Worm (Caenorhabditis elegans): ENCODE measurements around the gene F29A7.3.

F29A7.3 gene

ce11 chrII:2747956-2748621 is 5.0 kb upstream of the F29A7.3 start:
- no peak for TF ChIP-seq ceh-16 (tag; optimal IDR thresholded peaks at IDR 0.05)
- no peak for TF ChIP-seq ama-1 (optimal IDR thresholded peaks at IDR 0.05)
- peak; percentile 87 for TF ChIP-seq unc-55 (GFP tag; optimal IDR thresholded peaks at IDR 0.05)
- peak; percentile 65 for TF ChIP-seq snpc-4 (tag; optimal IDR thresholded peaks at IDR 0.05)
- TF ChIP-seq nhr-11 (tag; optimal IDR thresholded peaks at IDR 0.05): no peak
- peak; percentile 22 to 68 for TF ChIP-seq lsy-2 (tag; optimal IDR thresholded peaks at IDR 0.05)
- TF ChIP-seq mab-5 (tag; optimal IDR thresholded peaks at IDR 0.05): peak; percentile 29
- peak in 1 of 2 experiments; percentile 41 for TF ChIP-seq mdl-1 (tag; optimal IDR thresholded peaks at IDR 0.05)
- no peak for TF ChIP-seq dmd-4 (tag; optimal IDR thresholded peaks at IDR 0.05)
- TF ChIP-seq nhr-12 (tag; optimal IDR thresholded peaks at IDR 0.05): no peak
- no peak for TF ChIP-seq unc-62 (GFP tag; optimal IDR thresholded peaks at IDR 0.05)
- no peak for TF ChIP-seq nhr-10 (tag; optimal IDR thresholded peaks at IDR 0.05)
- TF ChIP-seq C34F6.9 (tag; optimal IDR thresholded peaks at IDR 0.05): peak; percentile 90
- no peak for TF ChIP-seq elt-3 (tag; optimal IDR thresholded peaks at IDR 0.05)
- peak; percentile 15 for TF ChIP-seq nhr-6 (tag; optimal IDR thresholded peaks at IDR 0.05)
- no peak for TF ChIP-seq nhr-21 (tag; optimal IDR thresholded peaks at IDR 0.05)
- peak; percentile 28 for TF ChIP-seq crh-2 (tag; optimal IDR thresholded peaks at IDR 0.05)
- TF ChIP-seq nhr-25 (tag; optimal IDR thresholded peaks at IDR 0.05): no peak
- peak; percentile 82 for TF ChIP-seq zag-1 (tag; optimal IDR thresholded peaks at IDR 0.05)
- no peak for TF ChIP-seq nhr-77 (tag; optimal IDR thresholded peaks at IDR 0.05)
- TF ChIP-seq ZK546.5 (tag; optimal IDR thresholded peaks at IDR 0.05): no peak
- TF ChIP-seq egl-27 (tag; optimal IDR thresholded peaks at IDR 0.05): peak; percentile 23
- TF ChIP-seq alr-1 (tag; optimal IDR thresholded peaks at IDR 0.05): no peak
- peak; percentile 56 for TF ChIP-seq ceh-82 (tag; optimal IDR thresholded peaks at IDR 0.05)
- TF ChIP-seq lin-11 (tag; optimal IDR thresholded peaks at IDR 0.05): peak; percentile 45
- peak; percentile 73 for TF ChIP-seq nhr-129 (tag; optimal IDR thresholded peaks at IDR 0.05)
- no peak for TF ChIP-seq sma-9 (GFP tag; optimal IDR thresholded peaks at IDR 0.05)
- TF ChIP-seq sma-9 (tag; optimal IDR thresholded peaks at IDR 0.05): no peak
- TF ChIP-seq ztf-1 (GFP tag; conservative IDR thresholded peaks at IDR 0.05): no peak
- no peak for TF ChIP-seq lin-13 (GFP tag; optimal IDR thresholded peaks at IDR 0.05)
- peak; percentile 74 for TF ChIP-seq F13H6.1 (tag; optimal IDR thresholded peaks at IDR 0.05)

- no peak for TF ChIP-seq nhr-21 (tag; optimal IDR thresholded peaks at IDR 0.05)
- TF ChIP-seq fos-1 (tag; optimal IDR thresholded peaks at IDR 0.05): peak; percentile 72
Observed at ce11 chrII:2749595-2750048, 3.5 kb upstream of the F29A7.3 start, which contains the start of gene F29A7.4. Gene F29A7.4, plus strand, starts transcription at chrII:2749998.

- TF ChIP-seq ceh-16 (tag; optimal IDR thresholded peaks at IDR 0.05) (no peak), skn-1 (tag; optimal IDR thresholded peaks at IDR 0.05) (no peak), nhr-21 (tag; optimal IDR thresholded peaks at IDR 0.05) (no peak), elt-3 (tag; optimal IDR thresholded peaks at IDR 0.05) (no peak), nhr-6 (tag; optimal IDR thresholded peaks at IDR 0.05) (no peak), aly-2 (tag; optimal IDR thresholded peaks at IDR 0.05) (no peak), snpc-4 (tag; optimal IDR thresholded peaks at IDR 0.05) (no peak), nhr-23 (tag; optimal IDR thresholded peaks at IDR 0.05) (no peak), unc-62 (GFP tag; optimal IDR thresholded peaks at IDR 0.05) (no peak), lin-13 (GFP tag; optimal IDR thresholded peaks at IDR 0.05) (no peak), nhr-11 (tag; optimal IDR thresholded peaks at IDR 0.05) (no peak), lin-39 (tag; optimal IDR thresholded peaks at IDR 0.05) (no peak), dmd-4 (tag; optimal IDR thresholded peaks at IDR 0.05) (no peak), ama-1 (optimal IDR thresholded peaks at IDR 0.05) (no peak), fos-1 (tag; optimal IDR thresholded peaks at IDR 0.05) (no peak), unc-55 (GFP tag; optimal IDR thresholded peaks at IDR 0.05) (no peak), lsy-2 (tag; optimal IDR thresholded peaks at IDR 0.05) (no peak), lin-11 (tag; optimal IDR thresholded peaks at IDR 0.05) (no peak), nhr-77 (tag; optimal IDR thresholded peaks at IDR 0.05) (no peak), nhr-10 (tag; optimal IDR thresholded peaks at IDR 0.05) (no peak)
Observed at ce11 chrII:2751278-2751677, 1.8 kb upstream of the F29A7.3 start.

ce11 chrII:2752536-2752935 is 563 bp upstream of the F29A7.3 start, which contains the start of gene F29A7.6:
Gene F29A7.6, minus strand, starts transcription at chrII:2752611.
- TF ChIP-seq lsy-2 (tag; optimal IDR thresholded peaks at IDR 0.05): peak in 1 of 2 experiments; percentile 49
- TF ChIP-seq unc-55 (GFP tag; optimal IDR thresholded peaks at IDR 0.05): peak; percentile 57
- no peak for TF ChIP-seq ceh-82 (tag; optimal IDR thresholded peaks at IDR 0.05)
- TF ChIP-seq crh-2 (tag; optimal IDR thresholded peaks at IDR 0.05): peak; percentile 32
- TF ChIP-seq ztf-11 (tag; optimal IDR thresholded peaks at IDR 0.05): no peak
- TF ChIP-seq nhr-129 (tag; optimal IDR thresholded peaks at IDR 0.05): peak; percentile 1
- TF ChIP-seq F13H6.1 (tag; optimal IDR thresholded peaks at IDR 0.05): peak; percentile 67
- TF ChIP-seq C34F6.9 (tag; optimal IDR thresholded peaks at IDR 0.05): peak; percentile 79
- peak; percentile 66 for TF ChIP-seq sma-9 (GFP tag; optimal IDR thresholded peaks at IDR 0.05)
- TF ChIP-seq sma-9 (tag; optimal IDR thresholded peaks at IDR 0.05): no peak
- peak; percentile 66 for TF ChIP-seq sma-3 (GFP tag; optimal IDR thresholded peaks at IDR 0.05)
- TF ChIP-seq nhr-23 (tag; optimal IDR thresholded peaks at IDR 0.05): no peak
- TF ChIP-seq mab-5 (tag; optimal IDR thresholded peaks at IDR 0.05): peak; percentile 3
- TF ChIP-seq gmeb-1 (tag; optimal IDR thresholded peaks at IDR 0.05): peak; percentile 65

Data from whole organism, L2 larva.